Worm (Caenorhabditis elegans) whole organism, L3 larva: Measurements from ENCODE around the gene idh-2.

Experiments
- ceh-82 ChIP-seq: fragments of 150-350 bp; optimal IDR thresholded peaks from 2 replicates; lab custom pipeline; 2014; ENCODE audit warnings: missing biosample characterization, missing genetic modification characterization
- daf-12 ChIP-seq: fragments of 150-350 bp; optimal IDR thresholded peaks from 2 replicates; lab custom pipeline; 2014; ENCODE audit warnings: missing biosample characterization, missing genetic modification reagents, missing genetic modification characterization
- nhr-77 ChIP-seq: fragments of 150-350 bp; optimal IDR thresholded peaks from 2 replicates; lab custom pipeline; 2014; ENCODE audit warnings: missing biosample characterization, missing genetic modification characterization

DNA sequence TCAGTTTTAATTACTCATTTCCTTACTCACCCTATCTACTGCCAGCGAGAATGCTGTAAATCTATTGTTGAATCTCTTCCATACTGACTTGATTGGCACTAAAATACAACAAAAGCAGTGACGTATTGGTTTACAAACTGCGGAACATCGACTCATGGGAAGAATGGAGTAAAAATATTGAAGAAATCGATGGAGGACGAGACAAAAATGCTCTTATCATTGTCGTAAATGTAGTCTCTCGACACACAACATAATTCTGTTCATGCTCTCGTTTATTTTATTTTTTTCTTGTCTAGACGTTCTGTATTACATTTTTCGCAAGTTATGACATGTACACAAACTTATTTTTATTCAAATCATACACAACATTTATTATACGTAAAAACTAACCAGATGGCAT, 12.0 kb upstream of the idh-2 start, which contains the start of gene C34F6.11:
- TF ChIP-seq nhr-77: no peak
- no peak for TF ChIP-seq ceh-82
- no peak for TF ChIP-seq daf-12 (tag; lab: Kevin White, UChicago)
